Fruit fly (Drosophila melanogaster) whole organism, wandering third instar larva: Measurements from ENCODE around the gene parvin.

Experiments used
- Abd-B ChIP-seq: fragments of >200 bp; optimal IDR thresholded peaks from 2 replicates; lab custom pipeline; 2017; ENCODE audit warnings: missing biosample characterization, missing genetic modification characterization
- CG32264 ChIP-seq: fragments of 200-800 bp; sonication (Bioruptor generic); optimal IDR thresholded peaks from 2 replicates; lab custom pipeline; 2016; ENCODE audit warnings: missing biosample characterization, missing genetic modification characterization
- CG9705 ChIP-seq: fragments of 200-800 bp; sonication (Bioruptor generic); optimal IDR thresholded peaks from 2 replicates; lab custom pipeline; 2018; ENCODE audit warnings: missing biosample characterization, mild to moderate bottlenecking, missing genetic modification characterization
- Dfd ChIP-seq: fragments of >200 bp; optimal IDR thresholded peaks from 2 replicates; lab custom pipeline; 2017; ENCODE audit warnings: missing biosample characterization, missing genetic modification characterization
- Dif ChIP-seq: fragments of 200-275, 200-300 bp; sonication (Bioruptor generic); optimal IDR thresholded peaks from 2 replicates; lab custom pipeline; 2018; ENCODE audit warnings: missing biosample characterization, missing genetic modification characterization; ENCODE audit not compliant: partially characterized antibody
- GATAd ChIP-seq: sonication (Bioruptor generic); optimal IDR thresholded peaks from 2 replicates; lab custom pipeline; 2016; ENCODE audit warnings: missing biosample characterization, missing genetic modification characterization
- Hnf4 ChIP-seq: fragments of 200-800 bp; sonication (Bioruptor generic); optimal IDR thresholded peaks from 2 replicates; lab custom pipeline; 2016; ENCODE audit warnings: missing biosample characterization, mild to moderate bottlenecking, missing genetic modification characterization
- Hr83 ChIP-seq: fragments of 200-300 bp; sonication (Bioruptor generic); optimal IDR thresholded peaks from 2 replicates; lab custom pipeline; 2016; ENCODE audit warnings: missing biosample characterization, mild to moderate bottlenecking, missing genetic modification characterization, moderate library complexity; ENCODE audit not compliant: poor library complexity, severe bottlenecking
- Mio ChIP-seq: sonication (Bioruptor generic); optimal IDR thresholded peaks from 2 replicates; lab custom pipeline; 2016; ENCODE audit warnings: missing biosample characterization, missing genetic modification characterization
- Myc ChIP-seq: fragments of >200 bp; optimal IDR thresholded peaks from 2 replicates; lab custom pipeline; 2017
- OdsH ChIP-seq: fragments of 200-800 bp; sonication (Bioruptor generic); optimal IDR thresholded peaks from 2 replicates; lab custom pipeline; 2016; ENCODE audit warnings: missing biosample characterization, mild to moderate bottlenecking, missing genetic modification characterization
- Rel ChIP-seq, 2 experiments: fragments of 200-800 bp; sonication (Bioruptor generic) in 1 of 2; optimal IDR thresholded peaks; 2 replicates in 1 of 2; 3 replicates in 1 of 2; lab custom pipeline; 2016 to 2019; ENCODE audit warnings: mild to moderate bottlenecking in 2 of 2, missing biosample characterization in 2 of 2, missing genetic modification characterization in 2 of 2, moderate library complexity in 1 of 2
- Vsx2 ChIP-seq: fragments of 200-300, 225-300 bp; sonication (Bioruptor generic); optimal IDR thresholded peaks from 2 replicates; lab custom pipeline; 2018; ENCODE audit warnings: missing biosample characterization, missing genetic modification characterization; ENCODE audit not compliant: partially characterized antibody
- br ChIP-seq: fragments of 200-800 bp; sonication (Bioruptor generic); optimal IDR thresholded peaks from 2 replicates; lab custom pipeline; 2016; ENCODE audit warnings: missing biosample characterization, missing genetic modification characterization
- brk ChIP-seq: fragments of 200-800 bp; sonication (Bioruptor generic); optimal IDR thresholded peaks from 2 replicates; lab custom pipeline; 2016; ENCODE audit warnings: missing biosample characterization, mild to moderate bottlenecking, missing genetic modification characterization
- dl ChIP-seq, 2 experiments: fragments of 175-275, 200-275 bp in 1 of 2; fragments of 200-275 bp in 1 of 2; sonication (Bioruptor generic); optimal IDR thresholded peaks; lab custom pipeline; 2018; ENCODE audit warnings: mild to moderate bottlenecking in 2 of 2, missing biosample characterization in 2 of 2, missing genetic modification characterization in 2 of 2, moderate library complexity in 2 of 2; ENCODE audit not compliant: partially characterized antibody in 2 of 2, insufficient read depth in 1 of 2
- dsf ChIP-seq: sonication (Bioruptor generic); optimal IDR thresholded peaks from 2 replicates; lab custom pipeline; 2016; ENCODE audit warnings: missing biosample characterization, missing genetic modification characterization, borderline replicate concordance
- ey ChIP-seq: fragments of 200-800 bp; sonication (Bioruptor generic); optimal IDR thresholded peaks from 2 replicates; lab custom pipeline; 2016; ENCODE audit warnings: missing biosample characterization, missing genetic modification characterization
- foxo ChIP-seq, 2 experiments: fragments of 200-800 bp; sonication (Bioruptor generic); optimal IDR thresholded peaks; 2 replicates in 1 of 2; 3 replicates in 1 of 2; lab custom pipeline; 2016 to 2017; ENCODE audit warnings: missing biosample characterization in 2 of 2, missing genetic modification characterization in 2 of 2
- fru ChIP-seq: fragments of 200-800 bp; sonication (Bioruptor generic); optimal IDR thresholded peaks from 3 replicates; lab custom pipeline; 2016; ENCODE audit warnings: missing biosample characterization, mild to moderate bottlenecking, missing genetic modification characterization
- h ChIP-seq: fragments of 200-800 bp; sonication (Bioruptor generic); optimal IDR thresholded peaks from 3 replicates; lab custom pipeline; 2016; ENCODE audit warnings: missing biosample characterization, mild to moderate bottlenecking, missing genetic modification characterization
- jim ChIP-seq: fragments of 175-275, 200-325 bp; sonication (Bioruptor generic); optimal IDR thresholded peaks from 2 replicates; lab custom pipeline; 2016; ENCODE audit warnings: missing biosample characterization, mild to moderate bottlenecking, missing genetic modification characterization
- rgr ChIP-seq: fragments of 200-800 bp; sonication (Bioruptor generic); optimal IDR thresholded peaks from 3 replicates; lab custom pipeline; 2016; ENCODE audit warnings: missing biosample characterization, mild to moderate bottlenecking, missing genetic modification characterization
- sage ChIP-seq: fragments of 200-800 bp; sonication (Bioruptor generic); optimal IDR thresholded peaks from 2 replicates; lab custom pipeline; 2016; ENCODE audit warnings: missing biosample characterization, mild to moderate bottlenecking, missing genetic modification characterization
- sv ChIP-seq: fragments of 200-800 bp; sonication (Bioruptor generic); optimal IDR thresholded peaks from 3 replicates; lab custom pipeline; 2016; ENCODE audit warnings: missing biosample characterization, missing genetic modification characterization
- tai ChIP-seq: sonication (Bioruptor generic); optimal IDR thresholded peaks from 2 replicates; lab custom pipeline; 2016; ENCODE audit warnings: missing biosample characterization, missing genetic modification characterization
- woc ChIP-seq: sonication (Bioruptor generic); optimal IDR thresholded peaks from 2 replicates; lab custom pipeline; 2016; ENCODE audit warnings: missing biosample characterization, mild to moderate bottlenecking, missing genetic modification characterization

The parvin gene

dm6 chrX:19753710-19754109 is 7.9 kb downstream of the parvin start:
- TF ChIP-seq sage (GFP tag; lab: Kevin White, UChicago) (no peak), brk (no peak), CG9705 (GFP tag; lab: Kevin White, UChicago) (no peak), sv (GFP tag; lab: Kevin White, UChicago) (no peak), woc (GFP tag; lab: Kevin White, UChicago) (no peak), Vsx2 (GFP tag; lab: Kevin White, UChicago) (no peak), br (GFP tag; lab: Kevin White, UChicago) (no peak), dl (GFP tag; optimal IDR thresholded peaks at IDR 0.05; lab: Kevin White, UChicago; ENCODE audit: insufficient read depth in 1 of 2, partially characterized antibody in 2 of 2) (no peak), tai (GFP tag; lab: Kevin White, UChicago) (no peak), CG32264 (GFP tag; lab: Kevin White, UChicago) (no peak), Rel (GFP tag; optimal IDR thresholded peaks at IDR 0.05; lab: Kevin White, UChicago) (no peak), Rel (tag; optimal IDR thresholded peaks at IDR 0.05; lab: Kevin White, UChicago) (no peak)

- TF ChIP-seq brk (no peak), dsf (no peak), Dif (GFP tag; lab: Kevin White, UChicago) (peak; percentile 63), sage (GFP tag; lab: Kevin White, UChicago) (no peak), jim (GFP tag; lab: Kevin White, UChicago) (no peak), dl (GFP tag; optimal IDR thresholded peaks at IDR 0.05; lab: Kevin White, UChicago; ENCODE audit: insufficient read depth in 1 of 2, partially characterized antibody in 2 of 2) (peak in 1 of 2 experiments; percentile 44), rgr (no peak), h (peak; percentile 14), Hr83 (peak; percentile 38), Vsx2 (GFP tag; lab: Kevin White, UChicago) (no peak)
Observed at dm6 chrX:19754152-19754579, 8.3 kb downstream of the parvin start.

- TF ChIP-seq tai (GFP tag; lab: Kevin White, UChicago), result no peak
- TF ChIP-seq Rel (GFP tag; optimal IDR thresholded peaks at IDR 0.05; lab: Kevin White, UChicago), result no peak
- peak; percentile 15 for TF ChIP-seq Rel (tag; optimal IDR thresholded peaks at IDR 0.05; lab: Kevin White, UChicago)
- no peak for TF ChIP-seq GATAd (GFP tag; lab: Kevin White, UChicago)
- no peak for TF ChIP-seq dl (GFP tag; optimal IDR thresholded peaks at IDR 0.05; lab: Kevin White, UChicago; ENCODE audit: insufficient read depth in 1 of 2, partially characterized antibody in 2 of 2)
- peak; percentile 63 for TF ChIP-seq Hnf4
- no peak for TF ChIP-seq Myc
- no peak for TF ChIP-seq OdsH (GFP tag; lab: Kevin White, UChicago)
- TF ChIP-seq, all 38 proteins: peak for 2
Observed at dm6 chrX:19754705-19755403, 9.0 kb downstream of the parvin start.

dm6 chrX:19762167-19762566 is 16.3 kb downstream of the parvin start:
- TF ChIP-seq Abd-B (GFP tag; lab: Kevin White, UChicago), result no peak
- TF ChIP-seq h, result no peak
- TF ChIP-seq Hr83, result peak; percentile 6
- TF ChIP-seq foxo (GFP tag; optimal IDR thresholded peaks at IDR 0.05; lab: Kevin White, UChicago), result peak in 1 of 2 experiments; percentile 18

dm6 chrX:19763440-19764002 is 17.7 kb downstream of the parvin start:
- TF ChIP-seq OdsH (GFP tag; lab: Kevin White, UChicago) (no peak), fru (GFP tag; lab: Kevin White, UChicago) (peak; percentile 3), Mio (no peak), ey (GFP tag; lab: Kevin White, UChicago) (peak; percentile 13), rgr (peak; percentile 1), foxo (GFP tag; optimal IDR thresholded peaks at IDR 0.05; lab: Kevin White, UChicago) (peak in 1 of 2 experiments; percentile 24), GATAd (GFP tag; lab: Kevin White, UChicago) (no peak), Hnf4 (no peak), h (peak; percentile 12), Dfd (GFP tag; lab: Kevin White, UChicago) (no peak)
- TF ChIP-seq, all 38 proteins: peak for 5
